Worm (Caenorhabditis elegans): ENCODE data around the gene nlp-26.

The nlp-26 gene

DNA sequence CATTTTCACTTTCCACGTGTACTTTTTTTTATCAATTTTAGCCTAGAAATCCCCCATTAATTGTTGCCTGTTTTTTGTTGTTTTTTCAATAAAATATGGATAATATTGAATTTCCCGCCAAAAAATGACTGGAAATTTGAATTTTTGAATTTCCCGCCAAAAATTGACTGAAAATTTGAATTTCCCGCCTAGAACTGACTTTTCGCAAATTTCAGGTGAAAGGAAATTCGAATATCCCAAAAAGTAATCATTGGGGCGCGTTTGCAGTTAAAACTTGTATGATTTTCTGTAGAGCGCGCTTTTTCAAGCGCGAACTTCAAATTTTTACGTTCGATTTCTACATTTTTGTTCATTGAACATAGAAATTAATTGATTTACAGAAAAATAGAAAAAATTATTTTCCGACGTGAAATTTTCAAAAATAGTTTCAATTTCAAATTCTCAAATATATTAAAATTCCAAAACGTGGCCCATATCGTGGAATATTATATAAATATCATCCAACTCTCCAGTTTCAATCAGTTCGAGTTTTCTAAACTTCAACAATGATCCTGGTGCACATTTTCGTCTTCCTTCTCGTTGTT, 32.4 kb downstream of the nlp-26 start, which contains the start of gene Y43F8C.9:
TSS of gene Y43F8C.9 (plus strand) at position 534 of the 584 bp plus-strand sequence.
- TF ChIP-seq ztf-26 (tag; optimal IDR thresholded peaks at IDR 0.05) (no peak), ceh-100 (GFP tag; IDR thresholded peaks at IDR 0.05) (no peak), Y56A3A.18 (GFP tag; IDR thresholded peaks at IDR 0.05) (no peak), snpc-1.1 (tag; optimal IDR thresholded peaks at IDR 0.05; ENCODE audit: insufficient read depth) (no peak), xnd-1 (tag; optimal IDR thresholded peaks at IDR 0.05) (peak; percentile 5), ztf-3 (GFP tag; optimal IDR thresholded peaks at IDR 0.05) (no peak), dpl-1 (GFP tag; optimal IDR thresholded peaks at IDR 0.05) (peak; percentile 6), somi-1 (GFP tag; optimal IDR thresholded peaks at IDR 0.05) (no peak), cebp-2 (GFP tag; IDR thresholded peaks at IDR 0.05) (no peak), Y95B8A.8 (GFP tag; IDR thresholded peaks at IDR 0.05) (no peak), lin-54 (GFP tag; optimal IDR thresholded peaks at IDR 0.05) (peak; percentile 66), F55B11.4 (tag; optimal IDR thresholded peaks at IDR 0.05; ENCODE audit: borderline replicate concordance, insufficient read depth) (no peak), sea-2 (GFP tag; IDR thresholded peaks at IDR 0.05) (no peak), rcor-1 (GFP tag; IDR thresholded peaks at IDR 0.05) (no peak), mes-4 (tag; optimal IDR thresholded peaks at IDR 0.05) (no peak), pha-4 (tag; optimal IDR thresholded peaks at IDR 0.05) (no peak), nhr-27 (tag; optimal IDR thresholded peaks at IDR 0.05) (no peak), let-607 (tag; optimal IDR thresholded peaks at IDR 0.05) (no peak), T07F8.4 (tag; optimal IDR thresholded peaks at IDR 0.05) (no peak), snpc-1.3 (tag; optimal IDR thresholded peaks at IDR 0.05; ENCODE audit: insufficient read depth) (no peak), snpc-3.4 (tag; optimal IDR thresholded peaks at IDR 0.05) (no peak), egrh-3 (GFP tag; IDR thresholded peaks at IDR 0.05) (no peak), nhr-90 (tag; optimal IDR thresholded peaks at IDR 0.05) (no peak), F57C9.4 (tag; optimal IDR thresholded peaks at IDR 0.05) (no peak), F57A8.1 (GFP tag; optimal IDR thresholded peaks at IDR 0.05) (no peak), ceh-91 (GFP tag; IDR thresholded peaks at IDR 0.05) (0 out of 2 replicates have a peak, but pooled peaks have one; percentile 20), rpc-1 (optimal IDR thresholded peaks at IDR 0.05) (no peak), rpc-1 (tag; optimal IDR thresholded peaks at IDR 0.05) (no peak), F23B12.7 (tag; optimal IDR thresholded peaks at IDR 0.05; ENCODE audit: insufficient read depth) (no peak), nhr-179 (tag; optimal IDR thresholded peaks at IDR 0.05) (no peak), lin-40 (tag; optimal IDR thresholded peaks at IDR 0.05) (no peak), lin-26 (GFP tag; IDR thresholded peaks at IDR 0.05) (no peak), ztf-18 (tag; optimal IDR thresholded peaks at IDR 0.05) (no peak), F49E8.2 (tag; optimal IDR thresholded peaks at IDR 0.05; ENCODE audit: insufficient read depth) (peak; percentile 29), atf-7 (tag; optimal IDR thresholded peaks at IDR 0.05) (no peak), madf-8 (GFP tag; conservative IDR thresholded peaks at IDR 0.05) (peak; percentile 46), attf-3 (GFP tag; conservative IDR thresholded peaks at IDR 0.05) (no peak), aptf-2 (GFP tag; conservative IDR thresholded peaks at IDR 0.05) (no peak), nhr-80 (tag; optimal IDR thresholded peaks at IDR 0.05) (no peak), D2030.7 (GFP tag; IDR thresholded peaks at IDR 0.05) (0 out of 2 replicates have a peak, but pooled peaks have one; percentile 20), ZK185.1 (tag; optimal IDR thresholded peaks at IDR 0.05; ENCODE audit: poor library complexity, severe bottlenecking) (no peak), efl-1 (GFP tag; optimal IDR thresholded peaks at IDR 0.05) (peak; percentile 69), Y53G8AR.9 (GFP tag; conservative IDR thresholded peaks at IDR 0.05) (no peak), madf-6 (GFP tag; IDR thresholded peaks at IDR 0.05) (peak; percentile 57; the same call in 1 of the 2 replicates), Y67H2A.10 (GFP tag; conservative IDR thresholded peaks at IDR 0.05) (no peak), gei-17 (GFP tag; optimal IDR thresholded peaks at IDR 0.05) (no peak), snpc-4 (GFP tag; optimal IDR thresholded peaks at IDR 0.05) (no peak), snpc-4 (tag; optimal IDR thresholded peaks at IDR 0.05) (no peak)

All from whole organism, young adult.